Worm (Caenorhabditis elegans) whole organism, late embryonic: ENCODE measurements around the gene irg-2.

Source experiments
- F13H6.1 ChIP-seq: sonication (generic microtip); optimal IDR thresholded peaks from 2 replicates; lab custom pipeline; 2016; ENCODE audit warnings: missing genetic modification characterization, missing compliant biosample characterization
- ceh-31 ChIP-seq: sonication (generic microtip); optimal IDR thresholded peaks from 2 replicates; lab custom pipeline; 2016; ENCODE audit warnings: missing genetic modification characterization, missing compliant biosample characterization
- ceh-9 ChIP-seq: sonication (generic microtip); optimal IDR thresholded peaks from 2 replicates; lab custom pipeline; 2016; ENCODE audit warnings: mild to moderate bottlenecking, missing genetic modification characterization, inconsistent platforms, missing compliant biosample characterization
- elt-2 ChIP-seq: sonication (generic microtip); optimal IDR thresholded peaks from 2 replicates; lab custom pipeline; 2016; ENCODE audit warnings: missing genetic modification reagents, missing genetic modification characterization, missing compliant biosample characterization
- fkh-10 ChIP-seq: fragments of 150-350 bp; optimal IDR thresholded peaks from 2 replicates; lab custom pipeline; 2014; ENCODE audit warnings: missing biosample characterization, missing genetic modification reagents, missing genetic modification characterization
- nhr-11 ChIP-seq: fragments of 150-350 bp; optimal IDR thresholded peaks from 2 replicates; lab custom pipeline; 2014; ENCODE audit warnings: missing biosample characterization, missing genetic modification characterization
- ztf-16 ChIP-seq: sonication (generic microtip); optimal IDR thresholded peaks from 2 replicates; lab custom pipeline; 2017; ENCODE audit warnings: missing genetic modification characterization, missing compliant biosample characterization

DNA sequence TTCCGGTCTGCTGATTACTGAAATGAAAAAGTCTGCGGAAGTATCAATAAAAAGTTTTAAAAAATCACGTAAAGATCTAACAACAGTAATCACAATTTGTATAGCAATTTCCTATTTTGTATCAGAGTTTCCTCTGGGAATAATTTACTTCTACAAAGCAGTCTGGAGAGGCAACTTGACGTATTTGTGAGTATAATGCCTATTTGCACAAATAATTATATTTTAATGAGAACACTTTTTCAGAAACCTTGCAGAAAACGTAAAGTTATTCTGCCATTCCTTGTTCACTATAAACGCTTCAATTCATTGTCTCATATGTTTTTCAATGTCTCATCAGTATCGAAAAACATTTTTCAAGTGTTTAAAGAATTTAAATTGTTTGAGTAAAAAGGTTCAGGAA is 23.4 kb upstream of the irg-2 start:
- TF ChIP-seq ztf-16 (no peak), fkh-10 (no peak), ceh-31 (tag; lab: Kevin White, UChicago) (no peak), elt-2 (tag; lab: Kevin White, UChicago) (no peak), F13H6.1 (tag; lab: Kevin White, UChicago) (no peak), nhr-11 (tag; lab: Kevin White, UChicago) (no peak), ceh-9 (tag; lab: Kevin White, UChicago) (no peak)
